Fruit fly (Drosophila melanogaster) whole organism, embryonic: ENCODE data around the gene CG7054.

Experiments
- Aef1 ChIP-seq: fragments of 200-800 bp; sonication (Bioruptor generic); IDR thresholded peaks from 3 replicates; pipeline ENCODE4 v1.3.6; 2022; ENCODE audit warnings: missing biosample characterization, missing genetic modification characterization
- B-H1 ChIP-seq: fragments of 200-800 bp; sonication (Bioruptor generic); IDR thresholded peaks from 3 replicates; pipeline ENCODE4 v1.3.6; 2022; ENCODE audit warnings: missing biosample characterization, missing genetic modification characterization
- Bgb ChIP-seq: fragments of 200-800 bp; sonication (Bioruptor generic); IDR thresholded peaks from 2 replicates; pipeline ENCODE4 v1.3.6; 2022; ENCODE audit warnings: missing biosample characterization, missing genetic modification characterization; ENCODE audit not compliant: partially characterized antibody
- Bteb2 ChIP-seq: fragments of 200-800 bp; sonication (Bioruptor generic); optimal IDR thresholded peaks from 2 replicates; lab custom pipeline; 2016; ENCODE audit warnings: missing biosample characterization, missing genetic modification characterization
- CG10565 ChIP-seq: fragments of 200-800 bp; sonication (Bioruptor generic); optimal IDR thresholded peaks from 3 replicates; lab custom pipeline; 2016; ENCODE audit warnings: missing biosample characterization, mild to moderate bottlenecking, missing genetic modification characterization
- CG12071 ChIP-seq: fragments of 200-800 bp; sonication (Bioruptor generic); optimal IDR thresholded peaks from 3 replicates; lab custom pipeline; 2018; ENCODE audit warnings: missing biosample characterization, mild to moderate bottlenecking, missing genetic modification characterization
- CG12391 ChIP-seq: fragments of 200-800 bp; sonication (Bioruptor generic); optimal IDR thresholded peaks from 3 replicates; lab custom pipeline; 2018; ENCODE audit warnings: missing biosample characterization, mild to moderate bottlenecking, missing genetic modification characterization, moderate library complexity
- CG14441 ChIP-seq: fragments of 200-800 bp; sonication (Bioruptor generic); IDR thresholded peaks from 2 replicates; pipeline ENCODE4 v1.3.6; 2022; ENCODE audit warnings: missing biosample characterization, missing genetic modification characterization
- CG1529 ChIP-seq: fragments of 200-800 bp; sonication (Bioruptor generic); optimal IDR thresholded peaks from 3 replicates; lab custom pipeline; 2018; ENCODE audit warnings: missing biosample characterization, missing genetic modification characterization
- CG17361 ChIP-seq: fragments of 200-800 bp; sonication (Bioruptor generic); IDR thresholded peaks from 3 replicates; pipeline ENCODE4 v1.3.6; 2022; ENCODE audit warnings: missing biosample characterization, missing genetic modification characterization
- CG17612 ChIP-seq: fragments of 200-800 bp; sonication (Bioruptor generic); IDR thresholded peaks from 2 replicates; pipeline ENCODE4 v1.3.6; 2022; ENCODE audit warnings: missing biosample characterization, missing genetic modification characterization
- CG17802 ChIP-seq: fragments of 200-800 bp; sonication (Bioruptor generic); optimal IDR thresholded peaks from 2 replicates; lab custom pipeline; 2018; ENCODE audit warnings: missing biosample characterization, mild to moderate bottlenecking, missing genetic modification characterization, moderate library complexity
- CG1792 ChIP-seq: fragments of 200-800 bp; sonication (Bioruptor generic); optimal IDR thresholded peaks from 2 replicates; lab custom pipeline; 2016; ENCODE audit warnings: missing biosample characterization, missing genetic modification characterization
- CG18011 ChIP-seq: fragments of 200-800 bp; sonication (Bioruptor generic); optimal IDR thresholded peaks from 2 replicates; lab custom pipeline; 2017; ENCODE audit warnings: missing biosample characterization, missing genetic modification characterization, mild to moderate bottlenecking, moderate library complexity, missing genotype
- CG3163 ChIP-seq: fragments of 200-800 bp; sonication (Bioruptor generic); optimal IDR thresholded peaks from 3 replicates; lab custom pipeline; 2016; ENCODE audit warnings: missing biosample characterization, missing genetic modification characterization
- CG3726 ChIP-seq: fragments of 200-800 bp; sonication (Bioruptor generic); IDR thresholded peaks from 3 replicates; pipeline ENCODE4, ENCODE4 v1.3.6; 2022; ENCODE audit warnings: missing biosample characterization, missing genetic modification characterization
- CG4328 ChIP-seq: fragments of 200-800 bp; sonication (Bioruptor generic); optimal IDR thresholded peaks from 3 replicates; lab custom pipeline; 2017; ENCODE audit warnings: missing biosample characterization, missing genetic modification reagents, missing genetic modification characterization
- CG8924 ChIP-seq: fragments of 200-800 bp; optimal IDR thresholded peaks from 3 replicates; lab custom pipeline; 2019; ENCODE audit warnings: missing biosample characterization, mild to moderate bottlenecking, missing genetic modification characterization, moderate library complexity
- CG9437 ChIP-seq: fragments of 200-800 bp; sonication (Bioruptor generic); optimal IDR thresholded peaks from 2 replicates; lab custom pipeline; 2018; ENCODE audit warnings: missing biosample characterization, mild to moderate bottlenecking, missing genetic modification characterization
- CG9609 ChIP-seq: fragments of 200-800 bp; sonication (Bioruptor generic); optimal IDR thresholded peaks from 3 replicates; lab custom pipeline; 2016; ENCODE audit warnings: missing biosample characterization, missing genetic modification characterization
- CG9876 ChIP-seq: fragments of 200-800 bp; sonication (Bioruptor generic); optimal IDR thresholded peaks from 2 replicates; lab custom pipeline; 2016; ENCODE audit warnings: missing biosample characterization, missing genetic modification characterization
- CkIIα-i1 ChIP-seq: fragments of 200-800 bp; sonication (Bioruptor generic); IDR thresholded peaks from 2 replicates; pipeline ENCODE4 v1.3.6; 2022; ENCODE audit warnings: missing biosample characterization, missing genetic modification characterization
- Dad ChIP-seq: fragments of 200-800 bp; sonication (Bioruptor generic); optimal IDR thresholded peaks from 3 replicates; lab custom pipeline; 2016; ENCODE audit warnings: missing biosample characterization, missing genetic modification characterization
- Dip2 ChIP-seq: fragments of 200-800 bp; sonication (Bioruptor generic); IDR thresholded peaks from 2 replicates; pipeline ENCODE4 v1.3.6; 2022; ENCODE audit warnings: missing biosample characterization, missing genetic modification characterization
- Dref ChIP-seq: fragments of 200-800 bp; sonication (Bioruptor generic); IDR thresholded peaks from 2 replicates; pipeline ENCODE4 v1.3.6; 2022; ENCODE audit warnings: missing biosample characterization, missing genetic modification characterization
- Drgx ChIP-seq: fragments of 200-800 bp; sonication (Bioruptor generic); IDR thresholded peaks from 2 replicates; pipeline ENCODE4 v1.3.6; 2022; ENCODE audit warnings: missing biosample characterization, missing genetic modification characterization
- HLH4C ChIP-seq: fragments of 200-800 bp; sonication (Bioruptor generic); IDR thresholded peaks from 3 replicates; pipeline ENCODE4 v1.3.6; 2022; ENCODE audit warnings: missing biosample characterization, missing genetic modification characterization; ENCODE audit not compliant: partially characterized antibody
- HmgZ ChIP-seq: fragments of 200-800 bp; sonication (Bioruptor generic); optimal IDR thresholded peaks from 2 replicates; lab custom pipeline; 2018; ENCODE audit warnings: missing biosample characterization, mild to moderate bottlenecking, missing genetic modification characterization
- Myb ChIP-seq: fragments of 200-800 bp; sonication (Bioruptor generic); optimal IDR thresholded peaks from 2 replicates; lab custom pipeline; 2016; ENCODE audit warnings: missing biosample characterization, missing genetic modification characterization
- NC2β ChIP-seq: fragments of 200-800 bp; sonication (Bioruptor generic); optimal IDR thresholded peaks from 2 replicates; lab custom pipeline; 2016; ENCODE audit warnings: missing biosample characterization, missing genetic modification characterization
- Nf-YA ChIP-seq: fragments of 200-800 bp; sonication (Bioruptor generic); IDR thresholded peaks from 2 replicates; pipeline ENCODE4 v1.3.6; 2022; ENCODE audit warnings: missing biosample characterization, missing genetic modification characterization
- Poxn ChIP-seq: fragments of 200-800 bp; sonication (Bioruptor generic); IDR thresholded peaks from 2 replicates; pipeline ENCODE4 v1.3.6; 2022; ENCODE audit warnings: missing biosample characterization, missing genetic modification characterization
- Side ChIP-seq: fragments of 200-800 bp; sonication (Bioruptor generic); optimal IDR thresholded peaks from 2 replicates; lab custom pipeline; 2016; ENCODE audit warnings: missing biosample characterization, missing genetic modification characterization
- Six4 ChIP-seq: fragments of 200-800 bp; sonication (Bioruptor generic); optimal IDR thresholded peaks from 2 replicates; lab custom pipeline; 2016; ENCODE audit warnings: missing biosample characterization, missing genetic modification characterization
- Sox102F ChIP-seq: fragments of 200-800 bp; sonication (Bioruptor generic); optimal IDR thresholded peaks from 2 replicates; lab custom pipeline; 2018; ENCODE audit warnings: missing biosample characterization, mild to moderate bottlenecking, missing genetic modification characterization, moderate library complexity
- Taf1 ChIP-seq: fragments of 200-800 bp; sonication (Bioruptor generic); IDR thresholded peaks from 2 replicates; pipeline ENCODE4 v1.3.6; 2022; ENCODE audit warnings: missing biosample characterization, missing genetic modification characterization
- Xbp1 ChIP-seq: fragments of 200-800 bp; sonication (Bioruptor generic); optimal IDR thresholded peaks from 3 replicates; lab custom pipeline; 2016; ENCODE audit warnings: missing biosample characterization, mild to moderate bottlenecking, missing genetic modification characterization
- aop ChIP-seq: fragments of 200-800 bp; sonication (Bioruptor generic); IDR thresholded peaks from 2 replicates; pipeline ENCODE4 v1.3.6; 2022; ENCODE audit warnings: missing biosample characterization, missing genetic modification characterization
- btn ChIP-seq: fragments of 200-800 bp; sonication (Bioruptor generic); optimal IDR thresholded peaks from 2 replicates; lab custom pipeline; 2016; ENCODE audit warnings: missing biosample characterization, missing genetic modification characterization
- cas ChIP-seq: fragments of 200-800 bp; sonication (Bioruptor generic); IDR thresholded peaks from 2 replicates; pipeline ENCODE4 v1.3.6; 2022; ENCODE audit warnings: missing biosample characterization, missing genetic modification characterization
- cg ChIP-seq: fragments of 200-800 bp; sonication (Bioruptor generic); optimal IDR thresholded peaks from 3 replicates; lab custom pipeline; 2019; ENCODE audit warnings: missing biosample characterization, mild to moderate bottlenecking, missing genetic modification characterization, moderate library complexity
- ci ChIP-seq: fragments of 200-800 bp; sonication (Bioruptor generic); IDR thresholded peaks from 3 replicates; pipeline ENCODE4 v1.3.6; 2022; ENCODE audit warnings: missing biosample characterization, missing genetic modification characterization
- da ChIP-seq: fragments of 200-800 bp; sonication (Bioruptor generic); optimal IDR thresholded peaks from 2 replicates; lab custom pipeline; 2016; ENCODE audit warnings: missing biosample characterization, missing genetic modification characterization
- dimm ChIP-seq: fragments of 200-800 bp; sonication (Bioruptor generic); IDR thresholded peaks from 2 replicates; pipeline ENCODE4 v1.3.6; 2022; ENCODE audit warnings: missing biosample characterization, missing genetic modification characterization
- fu2 ChIP-seq: fragments of 200-800 bp; sonication (Bioruptor generic); optimal IDR thresholded peaks from 2 replicates; lab custom pipeline; 2016; ENCODE audit warnings: missing biosample characterization, missing genetic modification characterization
- h ChIP-seq: fragments of >200 bp; optimal IDR thresholded peaks from 2 replicates; lab custom pipeline; 2017
- mld ChIP-seq: fragments of 200-800 bp; sonication (Bioruptor generic); IDR thresholded peaks from 3 replicates; pipeline ENCODE4 v1.3.6; 2022; ENCODE audit warnings: missing biosample characterization, missing genetic modification characterization; ENCODE audit not compliant: partially characterized antibody
- pb ChIP-seq: fragments of 200-800 bp; sonication (Bioruptor generic); optimal IDR thresholded peaks from 3 replicates; lab custom pipeline; 2016; ENCODE audit warnings: missing biosample characterization, missing genetic modification characterization
- pita ChIP-seq: fragments of 200-800 bp; sonication (Bioruptor generic); optimal IDR thresholded peaks from 2 replicates; lab custom pipeline; 2017; ENCODE audit warnings: missing biosample characterization, mild to moderate bottlenecking, missing genetic modification characterization
- prd ChIP-seq, 3 experiments: fragments of >200 bp in 2 of 3; fragments of 200-800 bp in 1 of 3; sonication (Bioruptor generic) in 1 of 3; optimal IDR thresholded peaks in 2 of 3; IDR thresholded peaks in 1 of 3; 2 replicates in 2 of 3; 3 replicates in 1 of 3; pipeline versions ENCODE4 v1.3.6 to Lab custom; 2017 to 2022; ENCODE audit warnings: missing biosample characterization in 1 of 3, missing genetic modification characterization in 1 of 3
- ranshi ChIP-seq: fragments of 200-800 bp; sonication (Bioruptor generic); IDR thresholded peaks from 2 replicates; pipeline ENCODE4 v1.3.6; 2022; ENCODE audit warnings: missing biosample characterization, missing genetic modification characterization
- slp2 ChIP-seq: fragments of 200-800 bp; sonication (Bioruptor generic); optimal IDR thresholded peaks from 2 replicates; lab custom pipeline; 2016; ENCODE audit warnings: missing biosample characterization, missing genetic modification characterization
- tup ChIP-seq: fragments of 200-800 bp; sonication (Bioruptor generic); optimal IDR thresholded peaks from 2 replicates; lab custom pipeline; 2016; ENCODE audit warnings: missing biosample characterization, mild to moderate bottlenecking, missing genetic modification characterization, moderate library complexity

The CG7054 gene

DNA sequence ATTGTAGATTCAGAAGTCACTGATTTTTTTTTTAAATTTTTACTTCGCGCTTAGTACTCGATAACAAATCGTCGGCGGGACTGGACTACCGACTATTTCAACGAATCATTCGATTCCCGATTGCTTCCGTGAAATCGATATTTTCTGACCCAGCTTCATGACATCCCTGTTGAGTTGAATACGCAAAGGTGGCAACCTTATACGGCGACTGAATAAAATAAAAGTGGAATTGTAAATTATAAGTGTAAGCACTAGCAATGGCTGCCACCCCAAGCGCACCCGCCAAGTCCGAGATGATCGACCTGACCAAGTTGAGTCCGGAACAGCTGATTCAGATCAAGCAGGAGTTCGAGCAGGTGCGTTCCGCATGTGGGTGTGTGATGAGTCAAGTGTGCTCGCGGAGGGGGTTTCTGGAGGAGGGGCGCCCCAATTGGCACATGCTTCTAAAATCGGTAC is 22.3 kb downstream of the CG7054 start, which contains the start of gene Pfdn5 (continued):
- TF ChIP-seq CG17802 (tag; lab: Kevin White, UChicago) (no peak), CG1529 (GFP tag; lab: Kevin White, UChicago) (no peak), h (lab: Kevin White, UChicago) (no peak), Drgx (no peak), Nf-YA (GFP tag; lab: Robert Waterston, UW) (no peak), CG9609 (GFP tag; lab: Kevin White, UChicago) (no peak), Dref (peak; percentile 98), Dad (GFP tag; lab: Kevin White, UChicago) (no peak), Six4 (GFP tag; lab: Kevin White, UChicago) (no peak), fu2 (GFP tag; lab: Kevin White, UChicago) (peak; percentile 5), NC2β (peak; percentile 1), Poxn (GFP tag; lab: Robert Waterston, UW) (no peak), CG17361 (GFP tag; lab: Robert Waterston, UW) (no peak), CG1792 (GFP tag; lab: Kevin White, UChicago) (no peak), CG9437 (GFP tag; lab: Kevin White, UChicago) (no peak), pita (no peak), CkIIα-i1 (no peak), tup (GFP tag; lab: Kevin White, UChicago) (no peak), pb (GFP tag; lab: Kevin White, UChicago) (no peak), Aef1 (no peak), Bteb2 (GFP tag; lab: Kevin White, UChicago) (peak; percentile 7), Myb (GFP tag; lab: Kevin White, UChicago) (peak; percentile 76), ranshi (no peak), Taf1 (GFP tag; lab: Robert Waterston, UW) (no peak), Dip2 (GFP tag; lab: Robert Waterston, UW) (no peak), CG18011 (GFP tag; lab: Kevin White, UChicago) (no peak), CG8924 (tag; lab: Kevin White, UChicago) (no peak), Xbp1 (GFP tag; lab: Kevin White, UChicago) (no peak), B-H1 (GFP tag; lab: Robert Waterston, UW) (no peak), CG12071 (GFP tag; lab: Kevin White, UChicago) (no peak), ci (GFP tag; lab: Robert Waterston, UW) (no peak), da (GFP tag; lab: Kevin White, UChicago) (no peak), Sox102F (GFP tag; lab: Kevin White, UChicago) (no peak), cas (no peak), slp2 (no peak), btn (GFP tag; lab: Kevin White, UChicago) (no peak), HLH4C (GFP tag; lab: Robert Waterston, UW) (peak; percentile 93), HmgZ (tag; lab: Kevin White, UChicago) (peak; percentile 73), CG17612 (GFP tag; lab: Robert Waterston, UW) (no peak), dimm (GFP tag; lab: Robert Waterston, UW) (no peak), cg (no peak), CG14441 (no peak), Bgb (GFP tag; lab: Robert Waterston, UW) (peak; percentile 91), Side (GFP tag; lab: Kevin White, UChicago) (no peak), mld (peak; percentile 87), CG3163 (no peak), CG4328 (GFP tag; lab: Kevin White, UChicago) (no peak), CG12391 (tag; lab: Kevin White, UChicago) (no peak), aop (GFP tag; lab: Robert Waterston, UW) (no peak), prd (optimal IDR thresholded peaks at IDR 0.05; lab: Kevin White, UChicago) (no peak), prd (GFP tag; IDR thresholded peaks at IDR 0.05; lab: Robert Waterston, UW) (no peak), CG10565 (GFP tag; lab: Kevin White, UChicago) (no peak), CG3726 (GFP tag; lab: Robert Waterston, UW) (no peak), CG9876 (GFP tag; lab: Kevin White, UChicago) (no peak)
